Worm (Caenorhabditis elegans): ENCODE measurements around the gene Y43F8B.19.

DNA sequence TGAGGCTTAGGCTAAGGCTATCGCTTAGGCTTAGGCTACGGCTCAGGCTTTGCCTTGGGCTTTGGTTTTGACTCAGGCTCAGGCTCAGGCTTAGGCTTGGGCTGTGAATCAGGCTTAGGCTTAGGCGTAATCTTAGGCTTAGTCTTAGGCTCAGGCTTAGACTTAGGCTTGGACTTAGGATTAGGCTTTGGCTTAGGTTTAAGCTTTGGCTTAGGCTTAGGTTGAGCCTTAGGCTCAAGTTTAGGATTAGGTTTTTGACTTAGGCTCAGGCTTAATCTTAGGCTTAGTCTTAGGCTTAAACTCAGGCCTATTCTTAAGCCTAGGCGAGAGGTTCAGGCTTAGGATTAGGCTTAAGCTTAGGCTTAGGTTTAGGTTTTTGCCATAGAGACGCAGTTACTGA is 1.8 kb downstream of the Y43F8B.19 start:
- TF ChIP-seq mxl-1 (tag; optimal IDR thresholded peaks at IDR 0.05) (no peak), sptf-2 (GFP tag; optimal IDR thresholded peaks at IDR 0.05) (no peak), ets-4 (GFP tag; optimal IDR thresholded peaks at IDR 0.05) (no peak), egl-18 (GFP tag; IDR thresholded peaks at IDR 0.05) (no peak)

Data from whole organism, young adult.